Fruit fly (Drosophila melanogaster): ENCODE data around the gene CG5984.

CG5984 gene

DNA sequence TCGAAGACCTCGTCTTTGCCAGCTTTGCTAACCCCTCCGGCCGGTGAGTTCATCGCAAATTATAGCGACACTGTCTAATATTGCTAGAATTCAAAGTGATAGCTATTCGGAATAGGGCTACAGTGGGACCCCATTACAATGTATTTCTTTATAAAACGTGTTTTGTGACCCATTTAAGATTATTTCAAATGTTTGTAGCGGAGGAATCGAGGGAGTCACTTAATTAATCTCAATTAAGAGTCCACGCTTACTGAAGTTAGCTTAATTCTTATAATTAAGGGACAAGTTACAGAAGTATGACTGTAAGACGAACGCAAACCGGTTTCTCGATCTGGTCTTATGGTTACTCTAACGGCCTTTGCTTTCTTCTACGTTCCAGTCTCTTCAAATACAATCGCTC, 41.8 kb upstream of the CG5984 start (continued):
- peak; percentile 29 to 42 for TF ChIP-seq dpn (GFP tag; optimal IDR thresholded peaks at IDR 0.05)
- TF ChIP-seq prd (optimal IDR thresholded peaks at IDR 0.05): no peak
- peak; percentile 38; the same call in 2 of the 3 replicates for TF ChIP-seq prd (GFP tag; IDR thresholded peaks at IDR 0.05)
- peak; percentile 34; the same call in 1 of the 2 replicates for TF ChIP-seq ranshi (GFP tag; IDR thresholded peaks at IDR 0.05)
- TF ChIP-seq CG1647 (GFP tag; optimal IDR thresholded peaks at IDR 0.05): no peak
- TF ChIP-seq p53 (GFP tag; optimal IDR thresholded peaks at IDR 0.05): no peak
- no peak for TF ChIP-seq CG2202 (tag; optimal IDR thresholded peaks at IDR 0.05)
- peak; percentile 54 for TF ChIP-seq CG13894 (tag; optimal IDR thresholded peaks at IDR 0.05)
- TF ChIP-seq CG7928 (GFP tag; optimal IDR thresholded peaks at IDR 0.05): no peak
- peak; percentile 61 for TF ChIP-seq CG7839 (tag; optimal IDR thresholded peaks at IDR 0.05)
- TF ChIP-seq Gug (GFP tag; IDR thresholded peaks at IDR 0.05): peak; percentile 7; the same call in 1 of the 4 replicates
- TF ChIP-seq Antp (GFP tag; optimal IDR thresholded peaks at IDR 0.05): peak; percentile 12
- TF ChIP-seq lmd (GFP tag; IDR thresholded peaks at IDR 0.05): peak; percentile 44; the same call in 1 of the 2 replicates
- TF ChIP-seq CG13424 (tag; optimal IDR thresholded peaks at IDR 0.05): peak; percentile 33
- peak; percentile 77 for TF ChIP-seq row (GFP tag; IDR thresholded peaks at IDR 0.05)
- no peak for TF ChIP-seq CG15479 (GFP tag; optimal IDR thresholded peaks at IDR 0.05)
- TF ChIP-seq CG15514 (GFP tag; optimal IDR thresholded peaks at IDR 0.05): peak; percentile 15
- no peak for TF ChIP-seq pita (GFP tag; optimal IDR thresholded peaks at IDR 0.05)
- no peak for TF ChIP-seq tx (GFP tag; optimal IDR thresholded peaks at IDR 0.05)
- peak; percentile 13 for TF ChIP-seq schlank (tag; optimal IDR thresholded peaks at IDR 0.05)
- 0 out of 3 replicates have a peak, but pooled peaks have one; percentile 8 for TF ChIP-seq ci (GFP tag; IDR thresholded peaks at IDR 0.05)
- TF ChIP-seq chm (GFP tag; IDR thresholded peaks at IDR 0.05): 0 out of 2 replicates have a peak, but pooled peaks have one; percentile 21
- peak; percentile 47 for TF ChIP-seq PHDP (tag; optimal IDR thresholded peaks at IDR 0.05)
- TF ChIP-seq Chrac-16 (GFP tag; optimal IDR thresholded peaks at IDR 0.05): peak; percentile 21
- TF ChIP-seq oc (tag; optimal IDR thresholded peaks at IDR 0.05): peak; percentile 2
- TF ChIP-seq CG7786 (GFP tag; optimal IDR thresholded peaks at IDR 0.05): peak; percentile 30
- TF ChIP-seq CG17829 (tag; optimal IDR thresholded peaks at IDR 0.05): peak; percentile 28
- TF ChIP-seq Taf1 (GFP tag; IDR thresholded peaks at IDR 0.05): 0 out of 2 replicates have a peak, but pooled peaks have one; percentile 29
- peak in 1 of 2 experiments; percentile 1 for TF ChIP-seq Hr51 (GFP tag; optimal IDR thresholded peaks at IDR 0.05)
- TF ChIP-seq CG3838 (GFP tag; optimal IDR thresholded peaks at IDR 0.05): no peak
- TF ChIP-seq CG1233 (GFP tag; optimal IDR thresholded peaks at IDR 0.05): peak; percentile 4
- peak; percentile 49 for TF ChIP-seq bcd (GFP tag; optimal IDR thresholded peaks at IDR 0.05)
- peak; percentile 51 for TF ChIP-seq Oli (tag; optimal IDR thresholded peaks at IDR 0.05)
- TF ChIP-seq CG2712 (tag; optimal IDR thresholded peaks at IDR 0.05): peak; percentile 62
- TF ChIP-seq CG7556 (GFP tag; optimal IDR thresholded peaks at IDR 0.05): peak; percentile 15
- no peak for TF ChIP-seq Vsx1 (GFP tag; optimal IDR thresholded peaks at IDR 0.05)
- no peak for TF ChIP-seq Dll (GFP tag; IDR thresholded peaks at IDR 0.05; ENCODE audit: partially characterized antibody)
- no peak for TF ChIP-seq ems (GFP tag; optimal IDR thresholded peaks at IDR 0.05)
- peak; percentile 36; the same call in 1 of the 3 replicates for TF ChIP-seq CG34422 (GFP tag; IDR thresholded peaks at IDR 0.05)
- TF ChIP-seq pzg (GFP tag; optimal IDR thresholded peaks at IDR 0.05): no peak
- peak; percentile 31; the same call in 1 of the 2 replicates for TF ChIP-seq Ptx1 (GFP tag; IDR thresholded peaks at IDR 0.05)
- TF ChIP-seq Dfd (GFP tag; optimal IDR thresholded peaks at IDR 0.05): no peak
- TF ChIP-seq pnt (GFP tag; optimal IDR thresholded peaks at IDR 0.05): peak; percentile 10
- peak; percentile 61 for TF ChIP-seq zfh2 (GFP tag; optimal IDR thresholded peaks at IDR 0.05)
- TF ChIP-seq al (GFP tag; IDR thresholded peaks at IDR 0.05): peak; percentile 30; the same call in 1 of the 2 replicates
- TF ChIP-seq CG10979 (tag; optimal IDR thresholded peaks at IDR 0.05): peak; percentile 62
- 0 out of 2 replicates have a peak, but pooled peaks have one; percentile 22 for TF ChIP-seq CG11696 (GFP tag; IDR thresholded peaks at IDR 0.05)
- TF ChIP-seq croc (GFP tag; conservative IDR thresholded peaks at IDR 0.05): 0 out of 3 replicates have a peak, but pooled peaks have one; percentile 12
- TF ChIP-seq CG2120 (GFP tag; optimal IDR thresholded peaks at IDR 0.05): peak; percentile 73
- TF ChIP-seq D19A (tag; optimal IDR thresholded peaks at IDR 0.05): peak; percentile 21
